Worm (Caenorhabditis elegans) whole organism, late embryonic: ENCODE data around the gene fbxl-5.

Source experiments
- dmd-4 ChIP-seq: sonication (generic microtip); optimal IDR thresholded peaks from 2 replicates; lab custom pipeline; 2016; ENCODE audit warnings: borderline replicate concordance, missing genetic modification characterization, missing compliant biosample characterization
- pax-1 ChIP-seq: fragments of 150-350 bp; optimal IDR thresholded peaks from 2 replicates; lab custom pipeline; 2014; ENCODE audit warnings: missing biosample characterization, missing genetic modification characterization
- ttx-3 ChIP-seq: sonication (generic microtip); optimal IDR thresholded peaks from 2 replicates; lab custom pipeline; 2016; ENCODE audit warnings: missing genetic modification reagents, missing genetic modification characterization, missing compliant biosample characterization

DNA sequence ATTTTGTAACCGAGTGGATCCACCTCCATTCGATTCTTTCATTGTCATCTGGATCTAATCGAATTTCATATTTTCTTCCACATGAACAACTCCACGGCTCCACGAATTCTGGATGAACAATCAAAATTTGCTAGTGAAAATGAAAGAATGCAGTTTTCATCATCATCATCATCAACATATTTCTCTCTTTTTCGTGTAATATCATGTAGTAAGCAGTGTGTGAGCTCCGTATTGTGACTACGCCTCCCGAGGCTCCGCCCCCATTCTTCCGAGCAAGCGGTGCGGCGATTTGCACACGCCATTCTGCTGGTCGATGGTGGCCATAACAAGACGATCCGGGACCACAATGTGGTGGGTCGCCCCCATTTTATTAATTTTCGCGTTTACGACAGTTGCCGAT is 55.4 kb downstream of the fbxl-5 start, which contains the start of gene ZK742.7:
- TF ChIP-seq dmd-4 (tag; lab: Kevin White, UChicago) (no peak), pax-1 (tag; lab: Kevin White, UChicago) (no peak), ttx-3 (tag; lab: Kevin White, UChicago) (no peak)
